Fruit fly (Drosophila melanogaster): ENCODE measurements around the gene frm.

frm gene

DNA sequence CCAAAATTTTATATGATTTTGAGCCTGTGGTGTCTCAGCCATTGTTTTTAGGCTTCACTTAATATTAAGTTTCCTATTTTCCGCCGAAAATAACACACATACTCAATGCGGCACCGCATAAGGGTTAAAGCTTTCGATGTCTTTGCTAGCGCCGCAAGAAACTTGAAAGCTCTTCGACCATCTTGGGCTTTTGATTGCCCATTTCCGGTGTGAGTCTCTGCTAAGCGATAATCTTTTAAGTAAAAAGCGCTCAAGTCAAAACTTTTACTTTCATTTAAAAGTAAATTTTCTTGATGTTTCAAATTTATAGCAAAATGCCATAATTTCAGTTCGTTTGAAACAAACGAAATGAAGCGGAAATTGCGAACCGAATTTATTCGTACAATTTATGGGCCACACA is 39.0 kb downstream of the frm start (continued):
- TF ChIP-seq CG11762 (GFP tag; optimal IDR thresholded peaks at IDR 0.05; ENCODE audit: insufficient read depth) (peak; percentile 69), spab (GFP tag; optimal IDR thresholded peaks at IDR 0.05) (no peak), Ets21C (GFP tag; optimal IDR thresholded peaks at IDR 0.05) (peak; percentile 60), CG6808 (GFP tag; optimal IDR thresholded peaks at IDR 0.05) (peak; percentile 24), Hr38 (GFP tag; optimal IDR thresholded peaks at IDR 0.05) (no peak), CG8119 (GFP tag; IDR thresholded peaks at IDR 0.05) (no peak; the same call in 2 of the 3 replicates), lz (GFP tag; optimal IDR thresholded peaks at IDR 0.05) (peak; percentile 82), CG3919 (GFP tag; optimal IDR thresholded peaks at IDR 0.05) (peak; percentile 84)

DNA sequence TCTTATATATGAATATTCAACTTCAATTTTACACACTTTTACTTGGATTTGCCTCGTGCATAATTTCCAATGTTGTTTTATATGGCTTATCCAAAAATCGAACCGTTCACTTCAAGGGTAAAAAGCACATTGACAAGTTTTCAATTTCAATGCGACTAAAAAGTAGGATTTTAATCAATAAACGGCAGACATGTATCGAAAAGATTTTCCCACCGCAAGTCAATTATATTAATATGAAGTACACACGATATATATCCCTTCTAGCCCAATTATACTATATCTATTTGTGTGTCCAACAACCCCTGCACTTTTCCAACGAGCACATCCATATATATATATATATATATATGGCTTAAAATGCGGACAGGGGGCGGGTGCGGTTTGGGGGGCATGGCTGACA is 40.2 kb downstream of the frm start, which contains the start of gene CG34342:
Gene CG34342 (minus strand): TSS at position 101 of the 400 bp plus-strand sequence.
- no peak for TF ChIP-seq Eip75B (GFP tag; optimal IDR thresholded peaks at IDR 0.05)
- TF ChIP-seq CG34406 (GFP tag; optimal IDR thresholded peaks at IDR 0.05), result no peak
- TF ChIP-seq Eip78C (GFP tag), result no peak
- no peak for TF ChIP-seq CG11902 (GFP tag; optimal IDR thresholded peaks at IDR 0.05)
- TF ChIP-seq fd59A (GFP tag; optimal IDR thresholded peaks at IDR 0.05), result no peak
- no peak for TF ChIP-seq svp (GFP tag)
- TF ChIP-seq CG31627 (GFP tag; optimal IDR thresholded peaks at IDR 0.05), result no peak
- TF ChIP-seq OdsH (GFP tag; optimal IDR thresholded peaks at IDR 0.05), result no peak
- no peak for TF ChIP-seq CG3032 (tag; optimal IDR thresholded peaks at IDR 0.05)
- TF ChIP-seq spab (GFP tag; optimal IDR thresholded peaks at IDR 0.05), result no peak
- no peak for TF ChIP-seq CG10631 (GFP tag; optimal IDR thresholded peaks at IDR 0.05)
- TF ChIP-seq CG9139 (GFP tag; optimal IDR thresholded peaks at IDR 0.05), result no peak
- TF ChIP-seq vri (GFP tag; optimal IDR thresholded peaks at IDR 0.05), result no peak
- TF ChIP-seq Sox102F (GFP tag; optimal IDR thresholded peaks at IDR 0.05), result no peak
- no peak for TF ChIP-seq Hr39 (GFP tag; optimal IDR thresholded peaks at IDR 0.05)

DNA sequence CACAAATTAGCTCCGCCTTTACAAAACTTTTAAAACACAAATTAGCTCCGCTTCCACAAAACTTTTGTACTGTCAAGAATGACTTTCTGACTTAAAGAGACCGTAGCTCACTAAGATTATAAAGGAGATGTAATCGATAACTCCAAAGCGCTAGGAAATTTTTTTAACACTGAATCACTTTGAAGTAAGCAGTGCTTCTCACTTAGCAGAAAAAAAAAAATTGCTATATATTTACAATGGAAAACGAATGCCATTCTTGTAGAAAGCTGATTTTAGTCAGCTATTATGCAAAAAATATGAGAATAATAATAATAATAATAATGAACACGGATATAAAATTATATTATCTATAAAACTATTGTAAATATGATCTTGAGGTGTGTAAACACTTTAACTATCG is 52.1 kb downstream of the frm start, which contains the start of gene blanks:
Gene blanks (minus strand): TSS at position 101 of the 400 bp plus-strand sequence.
- TF ChIP-seq spab (GFP tag; optimal IDR thresholded peaks at IDR 0.05) (no peak), Hr38 (GFP tag; optimal IDR thresholded peaks at IDR 0.05) (no peak), CG11902 (GFP tag; optimal IDR thresholded peaks at IDR 0.05) (no peak), Eip93F (GFP tag; optimal IDR thresholded peaks at IDR 0.05) (no peak), CG4318 (GFP tag; optimal IDR thresholded peaks at IDR 0.05) (no peak), Ets21C (GFP tag; optimal IDR thresholded peaks at IDR 0.05) (no peak), acj6 (GFP tag; optimal IDR thresholded peaks at IDR 0.05) (no peak), topi (GFP tag; optimal IDR thresholded peaks at IDR 0.05) (no peak), Sox15 (GFP tag; optimal IDR thresholded peaks at IDR 0.05) (no peak), CG11294 (GFP tag; IDR thresholded peaks at IDR 0.05) (no peak), Eip75B (GFP tag; optimal IDR thresholded peaks at IDR 0.05) (no peak), CG6792 (GFP tag; optimal IDR thresholded peaks at IDR 0.05) (no peak), CG32006 (GFP tag; optimal IDR thresholded peaks at IDR 0.05) (no peak), CG8632 (GFP tag; optimal IDR thresholded peaks at IDR 0.05) (no peak), CG6163 (GFP tag; IDR thresholded peaks at IDR 0.05) (no peak), Lpt (GFP tag; optimal IDR thresholded peaks at IDR 0.05) (no peak)

Data from whole organism, prepupa.